Worm (Caenorhabditis elegans): ENCODE results near the gene Y48A6B.8.

Gene Y48A6B.8

ce11 chrIII:10989491-10990032 lies 39.7 kb downstream of the Y48A6B.8 start (continued):
- peak; percentile 80 for TF ChIP-seq zfp-2 (tag; optimal IDR thresholded peaks at IDR 0.05)
- peak; percentile 17 for TF ChIP-seq R02D3.7 (tag; optimal IDR thresholded peaks at IDR 0.05)
- no peak for TF ChIP-seq ZK546.5 (tag; optimal IDR thresholded peaks at IDR 0.05)
- peak; percentile 91 for TF ChIP-seq nhr-25 (tag; optimal IDR thresholded peaks at IDR 0.05; ENCODE audit: borderline replicate concordance, insufficient read depth)

DNA sequence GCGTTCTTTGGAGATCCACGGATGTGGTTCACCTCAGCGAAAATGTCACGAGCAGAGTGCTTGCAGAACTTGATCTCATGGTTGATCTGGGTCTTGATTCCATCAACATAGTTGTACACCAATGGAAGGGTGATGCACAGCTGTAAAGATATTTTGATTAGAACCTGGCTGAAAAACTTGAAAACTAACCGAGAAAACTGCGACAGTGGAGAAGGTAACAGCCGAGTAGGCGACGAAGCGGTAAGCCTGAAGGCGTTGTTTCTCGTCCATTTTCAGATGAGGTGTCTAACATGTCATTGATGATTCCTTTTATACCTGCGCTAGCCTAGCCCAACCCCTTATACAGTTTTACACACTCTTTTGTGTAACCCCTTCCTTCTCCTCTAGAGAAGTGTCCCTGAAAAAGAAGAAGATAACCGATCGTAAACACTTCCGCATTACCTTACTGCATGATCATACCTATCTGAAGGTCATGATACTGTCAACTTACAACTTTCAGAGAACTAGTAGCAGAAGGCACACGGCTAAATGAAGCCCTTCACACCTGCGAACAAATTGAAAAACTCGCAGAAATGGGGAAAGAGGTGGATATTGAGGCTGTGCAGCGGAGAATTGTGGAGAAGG lies 41.6 kb downstream of the Y48A6B.8 start, which contains the start of gene col-94:
TSS of gene col-94 (minus strand) at position 313 of the 624 bp plus-strand sequence.
- TF ChIP-seq tra-1 (GFP tag; IDR thresholded peaks at IDR 0.05) (no peak), T26A8.4 (GFP tag; IDR thresholded peaks at IDR 0.05) (0 out of 2 replicates have a peak, but pooled peaks have one; percentile 11), lin-38 (GFP tag; IDR thresholded peaks at IDR 0.05) (0 out of 2 replicates have a peak, but pooled peaks have one; percentile 16), ama-1 (optimal IDR thresholded peaks at IDR 0.05) (peak; percentile 88), aha-1 (tag) (peak; percentile 71), nhr-11 (tag; optimal IDR thresholded peaks at IDR 0.05) (no peak), daf-8 (GFP tag; IDR thresholded peaks at IDR 0.05) (0 out of 2 replicates have a peak, but pooled peaks have one; percentile 25), zfp-3 (GFP tag; conservative IDR thresholded peaks at IDR 0.05) (no peak), hlh-11 (tag; optimal IDR thresholded peaks at IDR 0.05) (peak; percentile 3), nhr-237 (tag; optimal IDR thresholded peaks at IDR 0.05) (no peak), unc-62 (GFP tag; optimal IDR thresholded peaks at IDR 0.05 in 1 of 2) (peak in 1 of 2 experiments; percentile 56), unc-62 (tag; optimal IDR thresholded peaks at IDR 0.05) (no peak)

ce11 chrIII:10986438-10986837 lies 42.8 kb downstream of the Y48A6B.8 start:
- TF ChIP-seq ama-1 (optimal IDR thresholded peaks at IDR 0.05) = peak; percentile 22
- peak; percentile 87 for TF ChIP-seq aha-1 (tag)
- TF ChIP-seq mes-2 (tag; optimal IDR thresholded peaks at IDR 0.05; ENCODE audit: poor library complexity, severe bottlenecking) = peak; percentile 13

- peak; percentile 21 for TF ChIP-seq dve-1 (tag; optimal IDR thresholded peaks at IDR 0.05; ENCODE audit: insufficient read depth)
- no peak for TF ChIP-seq rbr-2 (tag; optimal IDR thresholded peaks at IDR 0.05)
- TF ChIP-seq nhr-237 (tag; optimal IDR thresholded peaks at IDR 0.05) = no peak
- TF ChIP-seq zip-2 (tag; optimal IDR thresholded peaks at IDR 0.05) = no peak
- TF ChIP-seq hlh-30 (tag; optimal IDR thresholded peaks at IDR 0.05; ENCODE audit: insufficient read depth) = no peak
- TF ChIP-seq ceh-82 (tag; optimal IDR thresholded peaks at IDR 0.05) = no peak
- TF ChIP-seq nhr-25 (tag; optimal IDR thresholded peaks at IDR 0.05; ENCODE audit: borderline replicate concordance, insufficient read depth) = peak; percentile 48
- no peak for TF ChIP-seq spr-3 (GFP tag; optimal IDR thresholded peaks at IDR 0.05)
- TF ChIP-seq mes-2 (tag; optimal IDR thresholded peaks at IDR 0.05; ENCODE audit: poor library complexity, severe bottlenecking) = peak; percentile 12
- no peak for TF ChIP-seq fkh-10 (GFP tag; optimal IDR thresholded peaks at IDR 0.05)
- TF ChIP-seq lin-38 (GFP tag; IDR thresholded peaks at IDR 0.05) = no peak
- no peak for TF ChIP-seq lin-1 (GFP tag; IDR thresholded peaks at IDR 0.05)
- no peak for TF ChIP-seq nhr-48 (tag; optimal IDR thresholded peaks at IDR 0.05)
- TF ChIP-seq gei-8 (GFP tag; optimal IDR thresholded peaks at IDR 0.05) = no peak
- TF ChIP-seq attf-4 (tag; optimal IDR thresholded peaks at IDR 0.05) = no peak
- TF ChIP-seq ctbp-1 (GFP tag; IDR thresholded peaks at IDR 0.05) = no peak
- no peak for TF ChIP-seq tra-1 (GFP tag; IDR thresholded peaks at IDR 0.05)
- TF ChIP-seq nhr-10 (tag; optimal IDR thresholded peaks at IDR 0.05) = peak; percentile 67
- no peak for TF ChIP-seq hlh-11 (tag; optimal IDR thresholded peaks at IDR 0.05)
- TF ChIP-seq F37D6.2 (tag; optimal IDR thresholded peaks at IDR 0.05) = no peak
- no peak for TF ChIP-seq ceh-32 (tag; optimal IDR thresholded peaks at IDR 0.05; ENCODE audit: poor library complexity)
- TF ChIP-seq lim-7 (GFP tag; IDR thresholded peaks at IDR 0.05) = no peak
- no peak for TF ChIP-seq dmd-8 (GFP tag; IDR thresholded peaks at IDR 0.05)
- no peak for TF ChIP-seq lir-3 (tag; optimal IDR thresholded peaks at IDR 0.05)
- no peak for TF ChIP-seq hif-1 (tag; optimal IDR thresholded peaks at IDR 0.05)
- no peak for TF ChIP-seq mdt-29 (GFP tag; IDR thresholded peaks at IDR 0.05)
- TF ChIP-seq zfp-3 (GFP tag; conservative IDR thresholded peaks at IDR 0.05) = no peak
- TF ChIP-seq jun-1 (tag; optimal IDR thresholded peaks at IDR 0.05) = no peak
- no peak for TF ChIP-seq nhr-6 (tag; optimal IDR thresholded peaks at IDR 0.05)
- no peak for TF ChIP-seq daf-19 (GFP tag; conservative IDR thresholded peaks at IDR 0.05)
- TF ChIP-seq cey-2 (tag; optimal IDR thresholded peaks at IDR 0.05; ENCODE audit: borderline replicate concordance, insufficient read depth) = peak; percentile 20
- TF ChIP-seq F49E8.2 (tag; optimal IDR thresholded peaks at IDR 0.05; ENCODE audit: borderline replicate concordance) = no peak
- TF ChIP-seq zfp-2 (tag; optimal IDR thresholded peaks at IDR 0.05) = no peak
Measured at ce11 chrIII:10985559-10986036, 43.6 kb downstream of the Y48A6B.8 start, which contains the start of gene col-93. col-93 (minus strand) TSS chrIII:10985609.
